Fruit fly (Drosophila melanogaster): ENCODE data around the gene Alp12.

Alp12 gene

dm6 chr2L:19416602-19417497 lies 7.0 kb upstream of the Alp12 start, which contains the start of gene Lectin-galC1:
Gene Lectin-galC1, plus strand, starts transcription at chr2L:19417447.
- peak; percentile 47 for TF ChIP-seq CG10431 (GFP tag; optimal IDR thresholded peaks at IDR 0.05)
- peak; percentile 36 for TF ChIP-seq CG10543 (GFP tag; optimal IDR thresholded peaks at IDR 0.05)
- peak; percentile 42 for TF ChIP-seq Fer2 (tag; optimal IDR thresholded peaks at IDR 0.05)
- peak; percentile 89 for TF ChIP-seq CG2712 (tag; optimal IDR thresholded peaks at IDR 0.05)
- TF ChIP-seq CG31365 (tag; optimal IDR thresholded peaks at IDR 0.05), result peak; percentile 52
- TF ChIP-seq MBD-R2 (GFP tag; IDR thresholded peaks at IDR 0.05), result peak; percentile 42; the same call in 1 of the 2 replicates
- TF ChIP-seq CG33557 (GFP tag; optimal IDR thresholded peaks at IDR 0.05), result peak; percentile 72
- peak; percentile 90 to 94 for TF ChIP-seq chif (GFP tag; optimal IDR thresholded peaks at IDR 0.05)
- peak; percentile 77 for TF ChIP-seq CG4282 (GFP tag; optimal IDR thresholded peaks at IDR 0.05)
- peak; percentile 54 for TF ChIP-seq CTCF (GFP tag; optimal IDR thresholded peaks at IDR 0.05)
- peak; percentile 90 for TF ChIP-seq CG10979 (tag; optimal IDR thresholded peaks at IDR 0.05)
- no peak for TF ChIP-seq CG7963 (GFP tag; IDR thresholded peaks at IDR 0.05; ENCODE audit: partially characterized antibody)
- TF ChIP-seq Eip74EF (GFP tag; optimal IDR thresholded peaks at IDR 0.05), result peak in 1 of 2 experiments; percentile 89
- peak; percentile 90 for TF ChIP-seq CG10462 (GFP tag; optimal IDR thresholded peaks at IDR 0.05)
- peak; percentile 69 for TF ChIP-seq kah (GFP tag; optimal IDR thresholded peaks at IDR 0.05)
- TF ChIP-seq fd96Cb (tag; optimal IDR thresholded peaks at IDR 0.05), result peak; percentile 84
- 0 out of 2 replicates have a peak, but pooled peaks have one; percentile 41 for TF ChIP-seq CG11085 (GFP tag; IDR thresholded peaks at IDR 0.05)
- peak; percentile 74 for TF ChIP-seq CG3163 (GFP tag; optimal IDR thresholded peaks at IDR 0.05)
- no peak for TF ChIP-seq prd (optimal IDR thresholded peaks at IDR 0.05)
- peak; percentile 90 for TF ChIP-seq prd (GFP tag; IDR thresholded peaks at IDR 0.05)
- no peak for TF ChIP-seq Sry-β (GFP tag; optimal IDR thresholded peaks at IDR 0.05)
- peak; percentile 80 for TF ChIP-seq CG4854 (GFP tag; optimal IDR thresholded peaks at IDR 0.05)
- TF ChIP-seq Doc2 (GFP tag; IDR thresholded peaks at IDR 0.05), result no peak
- peak; percentile 92 for TF ChIP-seq Asciz (GFP tag; optimal IDR thresholded peaks at IDR 0.05)
- TF ChIP-seq row (GFP tag; IDR thresholded peaks at IDR 0.05), result peak; percentile 88
- peak in 1 of 3 experiments; percentile 25 for TF ChIP-seq Stat92E (GFP tag; optimal IDR thresholded peaks at IDR 0.05)
- TF ChIP-seq Blimp-1 (GFP tag; optimal IDR thresholded peaks at IDR 0.05), result peak; percentile 87
- peak; percentile 87 for TF ChIP-seq chn (GFP tag; optimal IDR thresholded peaks at IDR 0.05)
- no peak for TF ChIP-seq Hr39 (optimal IDR thresholded peaks at IDR 0.05)
- no peak for TF ChIP-seq Opbp (GFP tag; IDR thresholded peaks at IDR 0.05; ENCODE audit: partially characterized antibody)
- TF ChIP-seq CG4707 (GFP tag; optimal IDR thresholded peaks at IDR 0.05), result peak; percentile 60
- no peak for TF ChIP-seq CG16779 (GFP tag; IDR thresholded peaks at IDR 0.05)
- TF ChIP-seq C15 (GFP tag; IDR thresholded peaks at IDR 0.05), result peak; percentile 36; the same call in 1 of the 3 replicates
- peak; percentile 88 for TF ChIP-seq jumu (GFP tag; optimal IDR thresholded peaks at IDR 0.05)
- no peak for TF ChIP-seq dimm (GFP tag; IDR thresholded peaks at IDR 0.05)
- no peak for TF ChIP-seq sc (optimal IDR thresholded peaks at IDR 0.05)
- peak; percentile 77 for TF ChIP-seq sc (GFP tag; optimal IDR thresholded peaks at IDR 0.05)
- TF ChIP-seq gsb (GFP tag; IDR thresholded peaks at IDR 0.05), result peak; percentile 65
- peak; percentile 84 for TF ChIP-seq Optix (GFP tag; IDR thresholded peaks at IDR 0.05)
- no peak for TF ChIP-seq br (optimal IDR thresholded peaks at IDR 0.05)
- no peak for TF ChIP-seq CG6175 (GFP tag; IDR thresholded peaks at IDR 0.05)
- TF ChIP-seq CG8388 (GFP tag; optimal IDR thresholded peaks at IDR 0.05), result peak; percentile 87
- TF ChIP-seq CG1602 (GFP tag; optimal IDR thresholded peaks at IDR 0.05), result peak; percentile 89
- TF ChIP-seq gfzf (GFP tag; optimal IDR thresholded peaks at IDR 0.05), result no peak
- TF ChIP-seq tap (tag; optimal IDR thresholded peaks at IDR 0.05), result peak; percentile 84
- peak; percentile 80 for TF ChIP-seq Max (GFP tag; optimal IDR thresholded peaks at IDR 0.05)
- TF ChIP-seq cg (GFP tag; optimal IDR thresholded peaks at IDR 0.05), result no peak
- TF ChIP-seq CG14860 (GFP tag; IDR thresholded peaks at IDR 0.05; ENCODE audit: partially characterized antibody), result no peak
- TF ChIP-seq CG31441 (GFP tag; IDR thresholded peaks at IDR 0.05), result peak; percentile 90

Data from whole organism, embryonic.